Fruit fly (Drosophila melanogaster) whole organism, pupa: Measurements from ENCODE around the gene CG13003.

ENCODE experiments used
- CG12605 ChIP-seq: fragments of 200-800 bp; sonication (Bioruptor generic); IDR thresholded peaks from 2 replicates; pipeline ENCODE4 v1.3.6; 2022; ENCODE audit warnings: missing biosample characterization, missing genetic modification characterization
- CG14655 ChIP-seq: fragments of 200-800 bp; sonication (Bioruptor generic); optimal IDR thresholded peaks from 3 replicates; lab custom pipeline; 2017; ENCODE audit warnings: mild to moderate bottlenecking, missing biosample characterization, missing genetic modification reagents, missing genetic modification characterization
- CG32121 ChIP-seq: fragments of 200-800 bp; sonication (Bioruptor generic); IDR thresholded peaks from 2 replicates; pipeline ENCODE4 v1.3.6; 2022; ENCODE audit warnings: missing biosample characterization, missing genetic modification characterization
- D1 ChIP-seq: fragments of 200-800 bp; sonication (Bioruptor generic); optimal IDR thresholded peaks from 2 replicates; lab custom pipeline; 2018; ENCODE audit warnings: missing biosample characterization, mild to moderate bottlenecking, missing genetic modification characterization, moderate library complexity
- EcR ChIP-seq: fragments of 200-800 bp; sonication (Bioruptor generic); optimal IDR thresholded peaks from 3 replicates; lab custom pipeline; 2019; ENCODE audit warnings: missing biosample characterization, missing genetic modification characterization, mild to moderate bottlenecking, moderate library complexity, missing genetic modification reagents
- rn ChIP-seq: fragments of 200-800 bp; sonication (Bioruptor generic); IDR thresholded peaks from 2 replicates; pipeline ENCODE4 v1.3.6; 2022; ENCODE audit warnings: missing biosample characterization, missing genetic modification characterization

- no peak for TF ChIP-seq EcR
- TF ChIP-seq CG14655: peak; percentile 36
- TF ChIP-seq CG32121 (GFP tag; lab: Robert Waterston, UW): peak; percentile 66
- no peak for TF ChIP-seq rn
- no peak for TF ChIP-seq D1 (tag; lab: Kevin White, UChicago)
- no peak for TF ChIP-seq CG12605 (GFP tag; lab: Robert Waterston, UW)
Observed at dm6 chrX:16821216-16821615, 55.1 kb downstream of the CG13003 start.
